Fruit fly (Drosophila melanogaster) whole organism, embryonic: ENCODE data around the gene Hem.

Experiments
- Aef1 ChIP-seq: fragments of 200-800 bp; sonication (Bioruptor generic); IDR thresholded peaks from 3 replicates; pipeline ENCODE4 v1.3.6; 2022; ENCODE audit warnings: missing biosample characterization, missing genetic modification characterization
- Bteb2 ChIP-seq: fragments of 200-800 bp; sonication (Bioruptor generic); optimal IDR thresholded peaks from 2 replicates; lab custom pipeline; 2016; ENCODE audit warnings: missing biosample characterization, missing genetic modification characterization
- CG10274 ChIP-seq: fragments of 200-800 bp; sonication (Bioruptor generic); optimal IDR thresholded peaks from 3 replicates; lab custom pipeline; 2017; ENCODE audit warnings: missing biosample characterization, mild to moderate bottlenecking, missing genetic modification characterization
- CG11093 ChIP-seq: fragments of 200-800 bp; sonication (Bioruptor generic); IDR thresholded peaks from 3 replicates; pipeline ENCODE4 v1.3.6; 2022; ENCODE audit warnings: missing biosample characterization, missing genetic modification characterization
- CG12155 ChIP-seq: fragments of 200-800 bp; sonication (Bioruptor generic); optimal IDR thresholded peaks from 3 replicates; lab custom pipeline; 2016; ENCODE audit warnings: missing biosample characterization, missing genetic modification characterization
- CG12236 ChIP-seq: fragments of 200-800 bp; sonication (Bioruptor generic); optimal IDR thresholded peaks from 2 replicates; lab custom pipeline; 2016; ENCODE audit warnings: missing biosample characterization, missing genetic modification characterization
- CG12659 ChIP-seq: fragments of 200-800 bp; sonication (Bioruptor generic); optimal IDR thresholded peaks from 3 replicates; lab custom pipeline; 2017; ENCODE audit warnings: mild to moderate bottlenecking, missing biosample characterization, missing genetic modification reagents, missing genetic modification characterization
- CG13287 ChIP-seq: fragments of 200-800 bp; sonication (Bioruptor generic); IDR thresholded peaks from 2 replicates; pipeline ENCODE4 v1.3.6; 2022; ENCODE audit warnings: missing biosample characterization, missing genetic modification characterization; ENCODE audit not compliant: partially characterized antibody
- CG13296 ChIP-seq: fragments of 200-800 bp; sonication (Bioruptor generic); optimal IDR thresholded peaks from 3 replicates; lab custom pipeline; 2018; ENCODE audit warnings: missing biosample characterization, mild to moderate bottlenecking, missing genetic modification characterization
- CG13424 ChIP-seq: fragments of 200-800 bp; sonication (Bioruptor generic); optimal IDR thresholded peaks from 2 replicates; lab custom pipeline; 2019; ENCODE audit warnings: missing biosample characterization, mild to moderate bottlenecking, missing genetic modification characterization, moderate library complexity
- CG14710 ChIP-seq: fragments of 200-800 bp; sonication (Bioruptor generic); optimal IDR thresholded peaks from 3 replicates; lab custom pipeline; 2019; ENCODE audit warnings: missing biosample characterization, mild to moderate bottlenecking, missing genetic modification characterization, moderate library complexity
- CG17361 ChIP-seq: fragments of 200-800 bp; sonication (Bioruptor generic); IDR thresholded peaks from 3 replicates; pipeline ENCODE4 v1.3.6; 2022; ENCODE audit warnings: missing biosample characterization, missing genetic modification characterization
- CG30020 ChIP-seq: fragments of 200-800 bp; optimal IDR thresholded peaks from 2 replicates; lab custom pipeline; 2019; ENCODE audit warnings: missing biosample characterization, mild to moderate bottlenecking, missing genetic modification characterization, moderate library complexity
- CG33213 ChIP-seq: fragments of 200-800 bp; sonication (Bioruptor generic); optimal IDR thresholded peaks from 3 replicates; lab custom pipeline; 2016; ENCODE audit warnings: missing biosample characterization, missing genetic modification characterization
- CG4424 ChIP-seq: fragments of 200-800 bp; sonication (Bioruptor generic); optimal IDR thresholded peaks from 3 replicates; lab custom pipeline; 2016; ENCODE audit warnings: missing biosample characterization, missing genetic modification characterization
- CG6683 ChIP-seq: fragments of 200-800 bp; sonication (Bioruptor generic); optimal IDR thresholded peaks from 2 replicates; lab custom pipeline; 2017; ENCODE audit warnings: missing biosample characterization, mild to moderate bottlenecking, missing genetic modification characterization, missing genetic modification reagents
- CG7357 ChIP-seq: fragments of 200-800 bp; sonication (Bioruptor generic); IDR thresholded peaks from 3 replicates; pipeline ENCODE4 v1.3.6; 2022; ENCODE audit warnings: missing biosample characterization, missing genetic modification characterization
- CG7745 ChIP-seq: fragments of 200-800 bp; sonication (Bioruptor generic); optimal IDR thresholded peaks from 2 replicates; lab custom pipeline; 2018; ENCODE audit warnings: missing biosample characterization, mild to moderate bottlenecking, missing genetic modification characterization, moderate library complexity
- CG8359 ChIP-seq: fragments of 200-800 bp; sonication (Bioruptor generic); optimal IDR thresholded peaks from 2 replicates; lab custom pipeline; 2017; ENCODE audit warnings: missing biosample characterization, mild to moderate bottlenecking, missing genetic modification characterization, borderline replicate concordance
- CG9609 ChIP-seq: fragments of 200-800 bp; sonication (Bioruptor generic); optimal IDR thresholded peaks from 3 replicates; lab custom pipeline; 2016; ENCODE audit warnings: missing biosample characterization, missing genetic modification characterization
- E2f2 ChIP-seq: fragments of 200-800 bp; sonication (Bioruptor generic); IDR thresholded peaks from 2 replicates; pipeline ENCODE4 v1.3.6; 2022; ENCODE audit warnings: missing biosample characterization, missing genetic modification characterization
- H15 ChIP-seq: fragments of 200-800 bp; sonication (Bioruptor generic); IDR thresholded peaks from 3 replicates; pipeline ENCODE4 v1.3.6; 2022; ENCODE audit warnings: missing biosample characterization, missing genetic modification characterization
- H2.0 ChIP-seq: fragments of 200-800 bp; sonication (Bioruptor generic); IDR thresholded peaks from 2 replicates; pipeline ENCODE4 v1.3.6; 2022; ENCODE audit warnings: missing biosample characterization, missing genetic modification characterization
- HLH4C ChIP-seq: fragments of 200-800 bp; sonication (Bioruptor generic); IDR thresholded peaks from 3 replicates; pipeline ENCODE4 v1.3.6; 2022; ENCODE audit warnings: missing biosample characterization, missing genetic modification characterization; ENCODE audit not compliant: partially characterized antibody
- Hr3 ChIP-seq: fragments of 200-800 bp; sonication (Bioruptor generic); optimal IDR thresholded peaks from 3 replicates; lab custom pipeline; 2016; ENCODE audit warnings: missing biosample characterization, missing genetic modification characterization
- Meics ChIP-seq: fragments of 200-800 bp; sonication (Bioruptor generic); optimal IDR thresholded peaks from 2 replicates; lab custom pipeline; 2017; ENCODE audit warnings: missing biosample characterization, mild to moderate bottlenecking, missing genetic modification characterization
- NFAT ChIP-seq: fragments of 200-800 bp; sonication (Bioruptor generic); IDR thresholded peaks from 2 replicates; pipeline ENCODE4 v1.3.6; 2022; ENCODE audit warnings: missing biosample characterization, missing genetic modification characterization
- NK7.1 ChIP-seq: fragments of 200-800 bp; sonication (Bioruptor generic); optimal IDR thresholded peaks from 3 replicates; lab custom pipeline; 2016; ENCODE audit warnings: missing biosample characterization, missing genetic modification characterization
- Nf-YA ChIP-seq: fragments of 200-800 bp; sonication (Bioruptor generic); IDR thresholded peaks from 2 replicates; pipeline ENCODE4 v1.3.6; 2022; ENCODE audit warnings: missing biosample characterization, missing genetic modification characterization
- Vsx1 ChIP-seq: fragments of 200-800 bp; sonication (Bioruptor generic); optimal IDR thresholded peaks from 2 replicates; lab custom pipeline; 2017; ENCODE audit warnings: missing biosample characterization, mild to moderate bottlenecking, missing genetic modification characterization, missing genetic modification reagents
- cas ChIP-seq: fragments of 200-800 bp; sonication (Bioruptor generic); IDR thresholded peaks from 2 replicates; pipeline ENCODE4 v1.3.6; 2022; ENCODE audit warnings: missing biosample characterization, missing genetic modification characterization
- emc ChIP-seq: fragments of 200-800 bp; sonication (Bioruptor generic); optimal IDR thresholded peaks from 2 replicates; lab custom pipeline; 2016; ENCODE audit warnings: missing biosample characterization, missing genetic modification characterization
- en ChIP-seq: fragments of 200-800 bp; sonication (Bioruptor generic); optimal IDR thresholded peaks from 2 replicates; lab custom pipeline; 2016; ENCODE audit warnings: missing biosample characterization, missing genetic modification characterization
- fd102C ChIP-seq: fragments of 200-800 bp; sonication (Bioruptor generic); optimal IDR thresholded peaks from 2 replicates; lab custom pipeline; 2018; ENCODE audit warnings: missing biosample characterization, mild to moderate bottlenecking, missing genetic modification characterization, moderate library complexity
- fd64A ChIP-seq: fragments of 200-800 bp; sonication (Bioruptor generic); optimal IDR thresholded peaks from 3 replicates; lab custom pipeline; 2018; ENCODE audit warnings: missing biosample characterization, mild to moderate bottlenecking, missing genetic modification characterization
- ftz-f1 ChIP-seq: fragments of 200-800 bp; sonication (Bioruptor generic); optimal IDR thresholded peaks from 2 replicates; lab custom pipeline; 2016; ENCODE audit warnings: missing biosample characterization, missing genetic modification characterization
- gce ChIP-seq: fragments of 200-800 bp; sonication (Bioruptor generic); IDR thresholded peaks from 3 replicates; pipeline ENCODE4 v1.3.6; 2022; ENCODE audit warnings: missing biosample characterization, missing genetic modification characterization
- gsb-n ChIP-seq: fragments of 200-800 bp; sonication (Bioruptor generic); optimal IDR thresholded peaks from 3 replicates; lab custom pipeline; 2018; ENCODE audit warnings: missing biosample characterization, mild to moderate bottlenecking, missing genetic modification characterization
- hkb ChIP-seq, 2 experiments: fragments of 200-800 bp in 1 of 2; fragments of >200 bp in 1 of 2; sonication (Bioruptor generic) in 1 of 2; IDR thresholded peaks in 1 of 2; optimal IDR thresholded peaks in 1 of 2; 2 replicates each; pipeline versions ENCODE4 v1.3.6 to Lab custom; 2017 to 2022; ENCODE audit warnings: missing biosample characterization in 1 of 2, missing genetic modification characterization in 1 of 2
- inv ChIP-seq: fragments of 200-800 bp; sonication (Bioruptor generic); IDR thresholded peaks from 2 replicates; pipeline ENCODE4 v1.3.6; 2022; ENCODE audit warnings: missing biosample characterization, missing genetic modification characterization; ENCODE audit not compliant: partially characterized antibody
- jigr1 ChIP-seq: fragments of 200-800 bp; sonication (Bioruptor generic); IDR thresholded peaks from 3 replicates; pipeline ENCODE4 v1.3.6; 2022; ENCODE audit warnings: missing biosample characterization, missing genetic modification characterization
- jumu ChIP-seq: fragments of 200-800 bp; sonication (Bioruptor generic); optimal IDR thresholded peaks from 3 replicates; lab custom pipeline; 2016; ENCODE audit warnings: missing biosample characterization, missing genetic modification characterization
- lilli ChIP-seq: fragments of 200-800 bp; sonication (Bioruptor generic); optimal IDR thresholded peaks from 3 replicates; lab custom pipeline; 2016; ENCODE audit warnings: missing biosample characterization, missing genetic modification characterization
- onecut ChIP-seq: fragments of 200-800 bp; sonication (Bioruptor generic); IDR thresholded peaks from 2 replicates; pipeline ENCODE4 v1.3.6; 2022; ENCODE audit warnings: missing biosample characterization, missing genetic modification characterization
- pum ChIP-seq: fragments of 200-800 bp; sonication (Bioruptor generic); optimal IDR thresholded peaks from 2 replicates; lab custom pipeline; 2016; ENCODE audit warnings: missing biosample characterization, missing genetic modification characterization
- rib ChIP-seq: fragments of 200-800 bp; sonication (Bioruptor generic); IDR thresholded peaks from 2 replicates; pipeline ENCODE4 v1.3.6; 2022; ENCODE audit warnings: missing biosample characterization, missing genetic modification characterization
- slou ChIP-seq: fragments of 200-800 bp; sonication (Bioruptor generic); optimal IDR thresholded peaks from 3 replicates; lab custom pipeline; 2016; ENCODE audit warnings: missing biosample characterization, missing genetic modification characterization
- sna ChIP-seq: fragments of 200-800 bp; sonication (Bioruptor generic); IDR thresholded peaks from 2 replicates; pipeline ENCODE4 v1.3.6; 2022; ENCODE audit warnings: missing biosample characterization, missing genetic modification characterization; ENCODE audit not compliant: partially characterized antibody
- sob ChIP-seq: fragments of 200-800 bp; sonication (Bioruptor generic); IDR thresholded peaks from 2 replicates; pipeline ENCODE4 v1.3.6; 2022; ENCODE audit warnings: missing biosample characterization, missing genetic modification characterization

Gene Hem

DNA sequence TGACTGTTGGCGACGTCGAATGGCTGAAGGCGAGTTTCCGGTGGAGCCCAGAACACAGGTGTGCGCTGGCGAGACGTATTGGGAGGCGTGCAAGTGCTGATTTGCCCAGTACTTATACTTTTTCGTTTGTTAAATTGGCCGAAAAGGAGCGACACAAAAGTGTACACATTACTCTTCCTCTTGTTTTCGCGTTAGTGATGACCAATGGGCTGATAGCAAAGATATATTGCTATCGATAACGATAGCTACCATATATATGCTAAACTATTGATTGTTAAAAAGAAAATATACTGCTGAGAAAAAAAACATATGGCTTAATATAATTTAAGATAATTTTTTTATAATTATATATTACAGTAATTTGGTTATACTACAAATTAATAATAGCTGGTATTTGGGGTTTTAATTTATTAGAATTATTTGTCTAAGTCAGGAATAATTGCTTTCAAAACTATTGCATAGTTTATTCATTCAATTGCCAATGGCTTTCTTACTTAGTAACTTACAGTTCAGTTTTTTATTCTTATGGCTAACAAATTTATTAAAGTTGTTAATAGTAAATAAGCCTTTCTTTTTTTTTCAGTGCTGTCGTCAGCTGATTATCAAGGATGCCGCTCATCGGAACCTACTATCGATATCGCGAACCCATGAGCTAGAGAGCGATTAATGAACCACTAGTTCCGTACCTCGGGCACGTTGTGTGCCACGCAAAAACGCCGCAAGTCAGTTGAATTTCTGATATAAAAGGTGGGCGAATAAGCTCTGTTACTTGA lies at the start of gene Hem, which contains the start of gene IleRS (continued):
- peak; percentile 75 for TF ChIP-seq Nf-YA (GFP tag; lab: Robert Waterston, UW)
- TF ChIP-seq NK7.1: peak; percentile 74
- TF ChIP-seq sob (GFP tag; lab: Robert Waterston, UW): peak; percentile 92
- peak; percentile 92 for TF ChIP-seq slou
- TF ChIP-seq CG13424 (tag; lab: Kevin White, UChicago): peak; percentile 93
- TF ChIP-seq CG33213: peak; percentile 80
- TF ChIP-seq CG7357 (GFP tag; lab: Robert Waterston, UW): peak; percentile 66; the same call in 1 of the 3 replicates
- TF ChIP-seq CG7745 (tag; lab: Kevin White, UChicago): no peak
- peak; percentile 91 for TF ChIP-seq lilli
- peak; percentile 80 for TF ChIP-seq Bteb2 (GFP tag; lab: Kevin White, UChicago)
- TF ChIP-seq CG6683 (GFP tag; lab: Kevin White, UChicago): peak; percentile 74
- TF ChIP-seq CG17361 (GFP tag; lab: Robert Waterston, UW): peak; percentile 97
- TF ChIP-seq CG11093 (GFP tag; lab: Robert Waterston, UW): peak; percentile 87
- peak; percentile 85 for TF ChIP-seq onecut (GFP tag; lab: Robert Waterston, UW)
- peak; percentile 84 for TF ChIP-seq H15 (GFP tag; lab: Robert Waterston, UW)
- TF ChIP-seq fd64A (GFP tag; lab: Kevin White, UChicago): no peak
- peak; percentile 90 for TF ChIP-seq Meics (GFP tag; lab: Kevin White, UChicago)
- peak; percentile 82 for TF ChIP-seq gce (GFP tag; lab: Robert Waterston, UW)
- TF ChIP-seq sna (GFP tag; lab: Robert Waterston, UW): peak; percentile 56
- TF ChIP-seq CG13287 (GFP tag; lab: Robert Waterston, UW): peak; percentile 81
- TF ChIP-seq pum (GFP tag; lab: Kevin White, UChicago): peak; percentile 83
- TF ChIP-seq Hr3 (GFP tag; lab: Kevin White, UChicago): peak; percentile 94
- peak; percentile 46 for TF ChIP-seq fd102C
- TF ChIP-seq rib (GFP tag; lab: Robert Waterston, UW): peak; percentile 74; the same call in 1 of the 2 replicates
- TF ChIP-seq CG12236 (GFP tag; lab: Kevin White, UChicago): peak; percentile 78
- TF ChIP-seq CG9609 (GFP tag; lab: Kevin White, UChicago): peak; percentile 84
- TF ChIP-seq CG8359 (GFP tag; lab: Kevin White, UChicago): peak; percentile 70
- TF ChIP-seq H2.0 (GFP tag; lab: Robert Waterston, UW): peak; percentile 87
- TF ChIP-seq CG12659 (GFP tag; lab: Kevin White, UChicago): peak; percentile 95
- TF ChIP-seq CG12155 (GFP tag; lab: Kevin White, UChicago): peak; percentile 90
- peak; percentile 49 for TF ChIP-seq emc (GFP tag; lab: Kevin White, UChicago)
- peak; percentile 35 for TF ChIP-seq CG10274 (GFP tag; lab: Kevin White, UChicago)
- TF ChIP-seq Vsx1 (GFP tag; lab: Kevin White, UChicago): no peak
- peak; percentile 89 for TF ChIP-seq ftz-f1 (GFP tag; lab: Kevin White, UChicago)
- no peak for TF ChIP-seq gsb-n (tag; lab: Kevin White, UChicago)
- peak; percentile 69 for TF ChIP-seq en
- TF ChIP-seq jumu (GFP tag; lab: Kevin White, UChicago): peak; percentile 71
- TF ChIP-seq hkb (optimal IDR thresholded peaks at IDR 0.05; lab: Kevin White, UChicago): no peak
- TF ChIP-seq hkb (GFP tag; IDR thresholded peaks at IDR 0.05; lab: Robert Waterston, UW): peak; percentile 90
- TF ChIP-seq HLH4C (GFP tag; lab: Robert Waterston, UW): peak; percentile 67
- peak; percentile 96 for TF ChIP-seq CG4424 (GFP tag; lab: Kevin White, UChicago)
- TF ChIP-seq inv: peak; percentile 64; the same call in 1 of the 2 replicates
- peak; percentile 68; the same call in 1 of the 2 replicates for TF ChIP-seq cas (GFP tag; lab: Robert Waterston, UW)
- peak; percentile 96 for TF ChIP-seq CG14710 (tag; lab: Kevin White, UChicago)
- peak; percentile 68; the same call in 2 of the 3 replicates for TF ChIP-seq jigr1 (GFP tag; lab: Robert Waterston, UW)
- peak; percentile 72 for TF ChIP-seq E2f2
- peak; percentile 88 for TF ChIP-seq CG13296 (GFP tag; lab: Kevin White, UChicago)
- TF ChIP-seq CG30020 (tag; lab: Kevin White, UChicago): peak; percentile 84
- TF ChIP-seq NFAT (GFP tag; lab: Robert Waterston, UW): peak; percentile 67
- peak; percentile 89 for TF ChIP-seq Aef1 (GFP tag; lab: Robert Waterston, UW)
